Fruit fly (Drosophila melanogaster) whole organism, embryonic: ENCODE results near the gene Sec15.

ENCODE experiments used
- CG10959 ChIP-seq: fragments of 200-800 bp; sonication (Bioruptor generic); IDR thresholded peaks from 2 replicates; pipeline ENCODE4 v1.3.6; 2022; ENCODE audit warnings: missing biosample characterization, missing genetic modification characterization
- CG12236 ChIP-seq: fragments of 200-800 bp; sonication (Bioruptor generic); optimal IDR thresholded peaks from 2 replicates; lab custom pipeline; 2016; ENCODE audit warnings: missing biosample characterization, missing genetic modification characterization
- CG13296 ChIP-seq: fragments of 200-800 bp; sonication (Bioruptor generic); optimal IDR thresholded peaks from 3 replicates; lab custom pipeline; 2018; ENCODE audit warnings: missing biosample characterization, mild to moderate bottlenecking, missing genetic modification characterization
- CG13775 ChIP-seq: fragments of 200-800 bp; sonication (Bioruptor generic); optimal IDR thresholded peaks from 3 replicates; lab custom pipeline; 2017; ENCODE audit warnings: missing biosample characterization, mild to moderate bottlenecking, missing genetic modification characterization
- CG14710 ChIP-seq: fragments of 200-800 bp; sonication (Bioruptor generic); optimal IDR thresholded peaks from 3 replicates; lab custom pipeline; 2019; ENCODE audit warnings: missing biosample characterization, mild to moderate bottlenecking, missing genetic modification characterization, moderate library complexity
- CG14860 ChIP-seq: fragments of 200-800 bp; sonication (Bioruptor generic); IDR thresholded peaks from 3 replicates; pipeline ENCODE4 v1.3.6; 2022; ENCODE audit warnings: missing biosample characterization, missing genetic modification characterization; ENCODE audit not compliant: partially characterized antibody
- CG15479 ChIP-seq: fragments of 200-800 bp; sonication (Bioruptor generic); optimal IDR thresholded peaks from 3 replicates; lab custom pipeline; 2019; ENCODE audit warnings: missing biosample characterization, mild to moderate bottlenecking, missing genetic modification characterization, moderate library complexity
- CG18011 ChIP-seq: fragments of 200-800 bp; sonication (Bioruptor generic); optimal IDR thresholded peaks from 2 replicates; lab custom pipeline; 2017; ENCODE audit warnings: missing biosample characterization, missing genetic modification characterization, mild to moderate bottlenecking, moderate library complexity, missing genotype
- CG1832 ChIP-seq: fragments of 200-800 bp; sonication (Bioruptor generic); optimal IDR thresholded peaks from 2 replicates; lab custom pipeline; 2017; ENCODE audit warnings: missing biosample characterization, mild to moderate bottlenecking, missing genetic modification characterization, inconsistent platforms
- CG18476 ChIP-seq: fragments of 200-800 bp; sonication (Bioruptor generic); optimal IDR thresholded peaks from 2 replicates; lab custom pipeline; 2016; ENCODE audit warnings: missing biosample characterization, mild to moderate bottlenecking, missing genetic modification characterization
- CG30020 ChIP-seq: fragments of 200-800 bp; optimal IDR thresholded peaks from 2 replicates; lab custom pipeline; 2019; ENCODE audit warnings: missing biosample characterization, mild to moderate bottlenecking, missing genetic modification characterization, moderate library complexity
- CG30403 ChIP-seq: fragments of 200-800 bp; sonication (Bioruptor generic); optimal IDR thresholded peaks from 3 replicates; lab custom pipeline; 2016; ENCODE audit warnings: missing biosample characterization, missing genetic modification characterization
- CG34224 ChIP-seq: fragments of 200-800 bp; sonication (Bioruptor generic); IDR thresholded peaks from 3 replicates; pipeline ENCODE4 v1.3.6; 2022; ENCODE audit warnings: missing biosample characterization, missing genetic modification characterization; ENCODE audit not compliant: partially characterized antibody
- CG4328 ChIP-seq: fragments of 200-800 bp; sonication (Bioruptor generic); optimal IDR thresholded peaks from 3 replicates; lab custom pipeline; 2017; ENCODE audit warnings: missing biosample characterization, missing genetic modification reagents, missing genetic modification characterization
- CG6791 ChIP-seq: fragments of 200-800 bp; sonication (Bioruptor generic); IDR thresholded peaks from 3 replicates; pipeline ENCODE4 v1.3.6; 2022; ENCODE audit warnings: missing biosample characterization, missing genetic modification characterization; ENCODE audit not compliant: partially characterized antibody
- CG7745 ChIP-seq: fragments of 200-800 bp; sonication (Bioruptor generic); optimal IDR thresholded peaks from 2 replicates; lab custom pipeline; 2018; ENCODE audit warnings: missing biosample characterization, mild to moderate bottlenecking, missing genetic modification characterization, moderate library complexity
- CG7963 ChIP-seq: fragments of 200-800 bp; sonication (Bioruptor generic); IDR thresholded peaks from 3 replicates; pipeline ENCODE4 v1.3.6; 2022; ENCODE audit warnings: missing biosample characterization, missing genetic modification characterization; ENCODE audit not compliant: partially characterized antibody
- CG8765 ChIP-seq: fragments of 200-800 bp; sonication (Bioruptor generic); IDR thresholded peaks from 2 replicates; pipeline ENCODE4 v1.3.6; 2022; ENCODE audit warnings: missing biosample characterization, missing genetic modification characterization
- Dek ChIP-seq: fragments of 200-800 bp; sonication (Bioruptor generic); optimal IDR thresholded peaks from 3 replicates; lab custom pipeline; 2019; ENCODE audit warnings: missing biosample characterization, mild to moderate bottlenecking, missing genetic modification characterization, moderate library complexity
- Dll ChIP-seq: fragments of 200-800 bp; sonication (Bioruptor generic); IDR thresholded peaks from 4 replicates; pipeline ENCODE4 v1.3.6; 2022; ENCODE audit warnings: missing biosample characterization, missing genetic modification characterization; ENCODE audit not compliant: partially characterized antibody
- E2f2 ChIP-seq: fragments of 200-800 bp; sonication (Bioruptor generic); IDR thresholded peaks from 2 replicates; pipeline ENCODE4 v1.3.6; 2022; ENCODE audit warnings: missing biosample characterization, missing genetic modification characterization
- GATAe ChIP-seq: fragments of 200-800 bp; sonication (Bioruptor generic); conservative IDR thresholded peaks from 2 replicates; pipeline ENCODE4 v1.3.6; 2022; ENCODE audit warnings: missing biosample characterization, missing genetic modification characterization
- HHEX ChIP-seq: fragments of 200-800 bp; sonication (Bioruptor generic); optimal IDR thresholded peaks from 3 replicates; lab custom pipeline; 2017; ENCODE audit warnings: missing biosample characterization, mild to moderate bottlenecking, missing genetic modification characterization, missing genetic modification reagents
- Hr3 ChIP-seq: fragments of 200-800 bp; sonication (Bioruptor generic); optimal IDR thresholded peaks from 3 replicates; lab custom pipeline; 2016; ENCODE audit warnings: missing biosample characterization, missing genetic modification characterization
- Opbp ChIP-seq: fragments of 200-800 bp; sonication (Bioruptor generic); IDR thresholded peaks from 3 replicates; pipeline ENCODE4 v1.3.6; 2022; ENCODE audit warnings: missing biosample characterization, missing genetic modification characterization; ENCODE audit not compliant: partially characterized antibody
- Sox100B ChIP-seq: fragments of 200-800 bp; sonication (Bioruptor generic); optimal IDR thresholded peaks from 3 replicates; lab custom pipeline; 2018; ENCODE audit warnings: missing biosample characterization, mild to moderate bottlenecking, missing genetic modification characterization
- Sry-δ ChIP-seq: fragments of 200-800 bp; sonication (Bioruptor generic); optimal IDR thresholded peaks from 2 replicates; lab custom pipeline; 2016; ENCODE audit warnings: missing biosample characterization, missing genetic modification characterization
- YL-1 ChIP-seq: fragments of 200-800 bp; sonication (Bioruptor generic); optimal IDR thresholded peaks from 3 replicates; lab custom pipeline; 2017; ENCODE audit warnings: missing biosample characterization, mild to moderate bottlenecking, missing genetic modification characterization
- al ChIP-seq: fragments of 200-800 bp; sonication (Bioruptor generic); IDR thresholded peaks from 2 replicates; pipeline ENCODE4 v1.3.6; 2022; ENCODE audit warnings: missing biosample characterization, missing genetic modification characterization
- bcd ChIP-seq: fragments of 200-800 bp; sonication (Bioruptor generic); optimal IDR thresholded peaks from 2 replicates; lab custom pipeline; 2017; ENCODE audit warnings: missing biosample characterization, mild to moderate bottlenecking, missing genetic modification characterization
- bigmax ChIP-seq: fragments of 200-800 bp; sonication (Bioruptor generic); optimal IDR thresholded peaks from 2 replicates; lab custom pipeline; 2018; ENCODE audit warnings: missing biosample characterization, mild to moderate bottlenecking, missing genetic modification characterization
- chif ChIP-seq, 2 experiments: fragments of 200-800 bp; sonication (Bioruptor generic); optimal IDR thresholded peaks; 3 replicates each; lab custom pipeline; 2016; ENCODE audit warnings: missing biosample characterization in 2 of 2, missing genetic modification characterization in 2 of 2
- corto ChIP-seq: fragments of 200-800 bp; sonication (Bioruptor generic); optimal IDR thresholded peaks from 2 replicates; lab custom pipeline; 2016; ENCODE audit warnings: missing biosample characterization, mild to moderate bottlenecking, missing genetic modification characterization, moderate library complexity
- cwo ChIP-seq: fragments of 200-800 bp; sonication (Bioruptor generic); optimal IDR thresholded peaks from 3 replicates; lab custom pipeline; 2017; ENCODE audit warnings: missing biosample characterization, missing genetic modification characterization, mild to moderate bottlenecking, moderate library complexity, missing genetic modification reagents
- dpn ChIP-seq, 2 experiments: fragments of 200-800 bp; sonication (Bioruptor generic); optimal IDR thresholded peaks; 3 replicates each; lab custom pipeline; 2016; ENCODE audit warnings: missing biosample characterization in 2 of 2, missing genetic modification characterization in 2 of 2
- emc ChIP-seq: fragments of 200-800 bp; sonication (Bioruptor generic); optimal IDR thresholded peaks from 2 replicates; lab custom pipeline; 2016; ENCODE audit warnings: missing biosample characterization, missing genetic modification characterization
- fd3F ChIP-seq: fragments of 200-800 bp; sonication (Bioruptor generic); optimal IDR thresholded peaks from 2 replicates; lab custom pipeline; 2018; ENCODE audit warnings: missing biosample characterization, mild to moderate bottlenecking, missing genetic modification characterization, moderate library complexity
- fd96Cb ChIP-seq: fragments of 200-800 bp; sonication (Bioruptor generic); optimal IDR thresholded peaks from 2 replicates; lab custom pipeline; 2018; ENCODE audit warnings: missing biosample characterization, mild to moderate bottlenecking, missing genetic modification characterization, moderate library complexity
- gcm ChIP-seq: fragments of 200-800 bp; sonication (Bioruptor generic); optimal IDR thresholded peaks from 2 replicates; lab custom pipeline; 2019; ENCODE audit warnings: missing biosample characterization, mild to moderate bottlenecking, missing genetic modification characterization, moderate library complexity
- insv ChIP-seq, 2 experiments: fragments of 200-800 bp; sonication (Bioruptor generic); optimal IDR thresholded peaks; 3 replicates each; lab custom pipeline; 2016 to 2018; ENCODE audit warnings: missing biosample characterization in 2 of 2, missing genetic modification characterization in 2 of 2
- jigr1 ChIP-seq: fragments of 200-800 bp; sonication (Bioruptor generic); IDR thresholded peaks from 3 replicates; pipeline ENCODE4 v1.3.6; 2022; ENCODE audit warnings: missing biosample characterization, missing genetic modification characterization
- lola ChIP-seq, 3 experiments: fragments of >200 bp in 2 of 3; fragments of 200-800 bp in 1 of 3; sonication (Bioruptor generic) in 1 of 3; optimal IDR thresholded peaks; 2 replicates each; lab custom pipeline; 2017 to 2019; ENCODE audit warnings: missing biosample characterization in 3 of 3, missing genetic modification characterization in 3 of 3, mild to moderate bottlenecking in 1 of 3, moderate library complexity in 1 of 3
- mam ChIP-seq: fragments of 200-800 bp; sonication (Bioruptor generic); optimal IDR thresholded peaks from 3 replicates; lab custom pipeline; 2016; ENCODE audit warnings: missing biosample characterization, missing genetic modification characterization
- nerfin-2 ChIP-seq: fragments of 200-800 bp; sonication (Bioruptor generic); IDR thresholded peaks from 2 replicates; pipeline ENCODE4 v1.3.6; 2022; ENCODE audit warnings: missing biosample characterization, missing genetic modification characterization; ENCODE audit not compliant: partially characterized antibody
- pb ChIP-seq: fragments of 200-800 bp; sonication (Bioruptor generic); optimal IDR thresholded peaks from 3 replicates; lab custom pipeline; 2016; ENCODE audit warnings: missing biosample characterization, missing genetic modification characterization
- peb ChIP-seq: fragments of 200-800 bp; sonication (Bioruptor generic); IDR thresholded peaks from 2 replicates; pipeline ENCODE4 v1.3.6; 2022; ENCODE audit warnings: missing biosample characterization, missing genetic modification characterization
- pfk ChIP-seq: fragments of 200-800 bp; sonication (Bioruptor generic); optimal IDR thresholded peaks from 2 replicates; lab custom pipeline; 2018; ENCODE audit warnings: missing biosample characterization, mild to moderate bottlenecking, missing genetic modification characterization, moderate library complexity
- pzg ChIP-seq: fragments of 200-800 bp; sonication (Bioruptor generic); optimal IDR thresholded peaks from 3 replicates; lab custom pipeline; 2018; ENCODE audit warnings: missing biosample characterization, mild to moderate bottlenecking, missing genetic modification characterization, moderate library complexity

Sec15 gene

dm6 chr3R:21111046-21111480, 3.3 kb upstream of the Sec15 start, which contains the start of gene Rab11:
Rab11 (plus strand) TSS chr3R:21111408.
- TF ChIP-seq peb (GFP tag; lab: Robert Waterston, UW) = no peak
- peak; percentile 42 for TF ChIP-seq CG18476 (GFP tag; lab: Kevin White, UChicago)
- TF ChIP-seq CG18011 (GFP tag; lab: Kevin White, UChicago) = peak; percentile 9
- no peak for TF ChIP-seq CG7745 (tag; lab: Kevin White, UChicago)
- peak; percentile 14 for TF ChIP-seq gcm (GFP tag; lab: Kevin White, UChicago)
- TF ChIP-seq fd96Cb (tag; lab: Kevin White, UChicago) = no peak
- TF ChIP-seq dpn (GFP tag; optimal IDR thresholded peaks at IDR 0.05; lab: Kevin White, UChicago) = peak in 1 of 2 experiments; percentile 47
- peak; percentile 80 for TF ChIP-seq Opbp (GFP tag; lab: Robert Waterston, UW)
- TF ChIP-seq CG13775 = peak; percentile 66
- no peak for TF ChIP-seq emc
- peak; percentile 88 for TF ChIP-seq CG6791 (GFP tag; lab: Robert Waterston, UW)
- TF ChIP-seq bigmax (GFP tag; lab: Kevin White, UChicago) = no peak
- TF ChIP-seq HHEX (GFP tag; lab: Kevin White, UChicago) = no peak
- TF ChIP-seq CG15479 (GFP tag; lab: Kevin White, UChicago) = no peak
- peak; percentile 91 for TF ChIP-seq Sry-δ (GFP tag; lab: Kevin White, UChicago)
- peak; percentile 87 for TF ChIP-seq CG34224
- peak; percentile 67 for TF ChIP-seq CG30020 (tag; lab: Kevin White, UChicago)
- TF ChIP-seq CG4328 (GFP tag; lab: Kevin White, UChicago) = peak; percentile 55
- TF ChIP-seq CG8765 (GFP tag; lab: Robert Waterston, UW) = 0 out of 2 replicates have a peak, but pooled peaks have one; percentile 14
- TF ChIP-seq Hr3 (GFP tag; lab: Kevin White, UChicago) = peak; percentile 57
- peak; percentile 86 for TF ChIP-seq CG14860
- peak; percentile 58 for TF ChIP-seq pzg (GFP tag; lab: Kevin White, UChicago)
- no peak for TF ChIP-seq CG10959
- TF ChIP-seq fd3F = peak; percentile 19
- peak; percentile 8 for TF ChIP-seq Dek (tag; lab: Kevin White, UChicago)
- TF ChIP-seq CG13296 = peak; percentile 22
- no peak for TF ChIP-seq CG12236 (GFP tag; lab: Kevin White, UChicago)
- peak; percentile 75 for TF ChIP-seq CG30403 (GFP tag; lab: Kevin White, UChicago)
- peak; percentile 64 for TF ChIP-seq E2f2 (GFP tag; lab: Robert Waterston, UW)
- peak; percentile 76 for TF ChIP-seq YL-1 (GFP tag; lab: Kevin White, UChicago)
- TF ChIP-seq GATAe (GFP tag; lab: Robert Waterston, UW) = no peak
- peak; percentile 79 for TF ChIP-seq CG14710 (tag; lab: Kevin White, UChicago)
- TF ChIP-seq jigr1 (GFP tag; lab: Robert Waterston, UW) = peak; percentile 5; the same call in 1 of the 3 replicates
- peak; percentile 20 for TF ChIP-seq cwo (GFP tag; lab: Kevin White, UChicago)
- TF ChIP-seq Sox100B (GFP tag; lab: Kevin White, UChicago) = peak; percentile 32
- peak; percentile 91 for TF ChIP-seq Dll
- peak in 1 of 2 experiments; percentile 41 for TF ChIP-seq chif (GFP tag; optimal IDR thresholded peaks at IDR 0.05; lab: Kevin White, UChicago)
- no peak for TF ChIP-seq pb
- no peak for TF ChIP-seq CG1832
- TF ChIP-seq nerfin-2 (GFP tag; lab: Robert Waterston, UW) = peak; percentile 79
- peak; percentile 30 for TF ChIP-seq bcd (GFP tag; lab: Kevin White, UChicago)
- peak; percentile 73 for TF ChIP-seq CG7963 (GFP tag; lab: Robert Waterston, UW)
- TF ChIP-seq al (GFP tag; lab: Robert Waterston, UW) = peak; percentile 38; the same call in 1 of the 2 replicates
- TF ChIP-seq mam = peak; percentile 35
- TF ChIP-seq lola (GFP tag; optimal IDR thresholded peaks at IDR 0.05; lab: Kevin White, UChicago) = peak in 1 of 3 experiments; percentile 56
- no peak for TF ChIP-seq pfk (GFP tag; lab: Kevin White, UChicago)
- TF ChIP-seq insv (GFP tag; optimal IDR thresholded peaks at IDR 0.05; lab: Kevin White, UChicago) = peak in 1 of 2 experiments; percentile 31
- peak; percentile 24 for TF ChIP-seq corto (GFP tag; lab: Kevin White, UChicago)
